Fruit fly (Drosophila melanogaster) whole organism, embryonic: Measurements from ENCODE around the gene Art9.

Source experiments
- Blimp-1 ChIP-seq: fragments of 200-800 bp; sonication (Bioruptor generic); optimal IDR thresholded peaks from 3 replicates; lab custom pipeline; 2018; ENCODE audit warnings: missing biosample characterization, missing genetic modification characterization, mild to moderate bottlenecking, moderate library complexity, missing genetic modification reagents
- CG10209 ChIP-seq: fragments of 200-800 bp; sonication (Bioruptor generic); optimal IDR thresholded peaks from 3 replicates; lab custom pipeline; 2017; ENCODE audit warnings: missing biosample characterization, mild to moderate bottlenecking, missing genetic modification characterization, missing genetic modification reagents
- CG10366 ChIP-seq: fragments of 200-800 bp; sonication (Bioruptor generic); IDR thresholded peaks from 2 replicates; pipeline ENCODE4 v1.3.6; 2022; ENCODE audit warnings: missing biosample characterization, missing genetic modification characterization
- CG10959 ChIP-seq: fragments of 200-800 bp; sonication (Bioruptor generic); IDR thresholded peaks from 2 replicates; pipeline ENCODE4 v1.3.6; 2022; ENCODE audit warnings: missing biosample characterization, missing genetic modification characterization
- CG10979 ChIP-seq: fragments of 200-800 bp; sonication (Bioruptor generic); optimal IDR thresholded peaks from 2 replicates; lab custom pipeline; 2018; ENCODE audit warnings: missing biosample characterization, mild to moderate bottlenecking, missing genetic modification characterization, moderate library complexity
- CG14860 ChIP-seq: fragments of 200-800 bp; sonication (Bioruptor generic); IDR thresholded peaks from 3 replicates; pipeline ENCODE4 v1.3.6; 2022; ENCODE audit warnings: missing biosample characterization, missing genetic modification characterization; ENCODE audit not compliant: partially characterized antibody
- CG16815 ChIP-seq: fragments of 200-800 bp; sonication (Bioruptor generic); optimal IDR thresholded peaks from 3 replicates; lab custom pipeline; 2017; ENCODE audit warnings: missing biosample characterization, mild to moderate bottlenecking, missing genetic modification characterization
- CG17361 ChIP-seq: fragments of 200-800 bp; sonication (Bioruptor generic); IDR thresholded peaks from 3 replicates; pipeline ENCODE4 v1.3.6; 2022; ENCODE audit warnings: missing biosample characterization, missing genetic modification characterization
- CG18764 ChIP-seq: fragments of 200-800 bp; sonication (Bioruptor generic); optimal IDR thresholded peaks from 3 replicates; lab custom pipeline; 2016; ENCODE audit warnings: missing biosample characterization, missing genetic modification characterization
- CG30020 ChIP-seq: fragments of 200-800 bp; optimal IDR thresholded peaks from 2 replicates; lab custom pipeline; 2019; ENCODE audit warnings: missing biosample characterization, mild to moderate bottlenecking, missing genetic modification characterization, moderate library complexity
- CG30403 ChIP-seq: fragments of 200-800 bp; sonication (Bioruptor generic); optimal IDR thresholded peaks from 3 replicates; lab custom pipeline; 2016; ENCODE audit warnings: missing biosample characterization, missing genetic modification characterization
- CG3407 ChIP-seq: fragments of 200-800 bp; sonication (Bioruptor generic); optimal IDR thresholded peaks from 2 replicates; lab custom pipeline; 2018; ENCODE audit warnings: missing biosample characterization, mild to moderate bottlenecking, missing genetic modification characterization
- CG3838 ChIP-seq: fragments of 200-800 bp; sonication (Bioruptor generic); optimal IDR thresholded peaks from 3 replicates; lab custom pipeline; 2016; ENCODE audit warnings: missing biosample characterization, missing genetic modification characterization
- CG4360 ChIP-seq: fragments of 200-800 bp; sonication (Bioruptor generic); IDR thresholded peaks from 2 replicates; pipeline ENCODE4 v1.3.6; 2022; ENCODE audit warnings: missing biosample characterization, missing genetic modification characterization
- CG4820 ChIP-seq: fragments of 200-800 bp; sonication (Bioruptor generic); optimal IDR thresholded peaks from 3 replicates; lab custom pipeline; 2016; ENCODE audit warnings: missing biosample characterization, missing genetic modification characterization
- CG6765 ChIP-seq: fragments of 200-800 bp; sonication (Bioruptor generic); optimal IDR thresholded peaks from 3 replicates; lab custom pipeline; 2017; ENCODE audit warnings: missing biosample characterization, mild to moderate bottlenecking, missing genetic modification characterization
- CG7745 ChIP-seq: fragments of 200-800 bp; sonication (Bioruptor generic); optimal IDR thresholded peaks from 2 replicates; lab custom pipeline; 2018; ENCODE audit warnings: missing biosample characterization, mild to moderate bottlenecking, missing genetic modification characterization, moderate library complexity
- CG8765 ChIP-seq: fragments of 200-800 bp; sonication (Bioruptor generic); IDR thresholded peaks from 2 replicates; pipeline ENCODE4 v1.3.6; 2022; ENCODE audit warnings: missing biosample characterization, missing genetic modification characterization
- CG9437 ChIP-seq: fragments of 200-800 bp; sonication (Bioruptor generic); optimal IDR thresholded peaks from 2 replicates; lab custom pipeline; 2018; ENCODE audit warnings: missing biosample characterization, mild to moderate bottlenecking, missing genetic modification characterization
- E2f2 ChIP-seq: fragments of 200-800 bp; sonication (Bioruptor generic); IDR thresholded peaks from 2 replicates; pipeline ENCODE4 v1.3.6; 2022; ENCODE audit warnings: missing biosample characterization, missing genetic modification characterization
- Eip74EF ChIP-seq, 2 experiments: fragments of 200-800 bp in 1 of 2; fragments of >200 bp in 1 of 2; sonication (Bioruptor generic) in 1 of 2; optimal IDR thresholded peaks; 2 replicates each; lab custom pipeline; 2017 to 2019; ENCODE audit warnings: missing biosample characterization in 2 of 2, missing genetic modification characterization in 2 of 2, mild to moderate bottlenecking in 1 of 2, moderate library complexity in 1 of 2
- HLHmδ ChIP-seq: fragments of 200-800 bp; sonication (Bioruptor generic); optimal IDR thresholded peaks from 2 replicates; lab custom pipeline; 2018; ENCODE audit warnings: missing biosample characterization, mild to moderate bottlenecking, missing genetic modification characterization, moderate library complexity
- Myb ChIP-seq: fragments of 200-800 bp; sonication (Bioruptor generic); optimal IDR thresholded peaks from 2 replicates; lab custom pipeline; 2016; ENCODE audit warnings: missing biosample characterization, missing genetic modification characterization
- NC2β ChIP-seq: fragments of 200-800 bp; sonication (Bioruptor generic); optimal IDR thresholded peaks from 2 replicates; lab custom pipeline; 2016; ENCODE audit warnings: missing biosample characterization, missing genetic modification characterization
- NfI ChIP-seq: fragments of 200-800 bp; sonication (Bioruptor generic); optimal IDR thresholded peaks from 3 replicates; lab custom pipeline; 2018; ENCODE audit warnings: missing biosample characterization, mild to moderate bottlenecking, missing genetic modification characterization, moderate library complexity
- Rfx ChIP-seq: fragments of 200-800 bp; sonication (Bioruptor generic); IDR thresholded peaks from 2 replicates; pipeline ENCODE4 v1.3.6; 2022; ENCODE audit warnings: missing biosample characterization, missing genetic modification characterization
- Six4 ChIP-seq: fragments of 200-800 bp; sonication (Bioruptor generic); optimal IDR thresholded peaks from 2 replicates; lab custom pipeline; 2016; ENCODE audit warnings: missing biosample characterization, missing genetic modification characterization
- Sox100B ChIP-seq: fragments of 200-800 bp; sonication (Bioruptor generic); optimal IDR thresholded peaks from 3 replicates; lab custom pipeline; 2018; ENCODE audit warnings: missing biosample characterization, mild to moderate bottlenecking, missing genetic modification characterization
- Usf ChIP-seq: fragments of 200-800 bp; sonication (Bioruptor generic); optimal IDR thresholded peaks from 2 replicates; lab custom pipeline; 2017; ENCODE audit warnings: missing genotype, missing biosample characterization, missing genetic modification characterization
- Vsx1 ChIP-seq: fragments of 200-800 bp; sonication (Bioruptor generic); optimal IDR thresholded peaks from 2 replicates; lab custom pipeline; 2017; ENCODE audit warnings: missing biosample characterization, mild to moderate bottlenecking, missing genetic modification characterization, missing genetic modification reagents
- YL-1 ChIP-seq: fragments of 200-800 bp; sonication (Bioruptor generic); optimal IDR thresholded peaks from 3 replicates; lab custom pipeline; 2017; ENCODE audit warnings: missing biosample characterization, mild to moderate bottlenecking, missing genetic modification characterization
- ase ChIP-seq: fragments of 200-800 bp; sonication (Bioruptor generic); IDR thresholded peaks from 3 replicates; pipeline ENCODE4 v1.3.6; 2022; ENCODE audit warnings: missing biosample characterization, missing genetic modification characterization
- corto ChIP-seq: fragments of 200-800 bp; sonication (Bioruptor generic); optimal IDR thresholded peaks from 2 replicates; lab custom pipeline; 2016; ENCODE audit warnings: missing biosample characterization, mild to moderate bottlenecking, missing genetic modification characterization, moderate library complexity
- dmrt99B ChIP-seq: fragments of 200-800 bp; sonication (Bioruptor generic); optimal IDR thresholded peaks from 2 replicates; lab custom pipeline; 2018; ENCODE audit warnings: missing biosample characterization, mild to moderate bottlenecking, missing genetic modification characterization, moderate library complexity
- dpn ChIP-seq, 2 experiments: fragments of 200-800 bp; sonication (Bioruptor generic); optimal IDR thresholded peaks; 3 replicates each; lab custom pipeline; 2016; ENCODE audit warnings: missing biosample characterization in 2 of 2, missing genetic modification characterization in 2 of 2
- emc ChIP-seq: fragments of 200-800 bp; sonication (Bioruptor generic); optimal IDR thresholded peaks from 2 replicates; lab custom pipeline; 2016; ENCODE audit warnings: missing biosample characterization, missing genetic modification characterization
- gsb-n ChIP-seq: fragments of 200-800 bp; sonication (Bioruptor generic); optimal IDR thresholded peaks from 3 replicates; lab custom pipeline; 2018; ENCODE audit warnings: missing biosample characterization, mild to moderate bottlenecking, missing genetic modification characterization
- ken ChIP-seq: fragments of 200-800 bp; sonication (Bioruptor generic); IDR thresholded peaks from 3 replicates; pipeline ENCODE4 v1.3.6; 2022; ENCODE audit warnings: missing biosample characterization, missing genetic modification characterization
- otp ChIP-seq: fragments of 200-800 bp; sonication (Bioruptor generic); IDR thresholded peaks from 3 replicates; pipeline ENCODE4, ENCODE4 v1.3.6; 2022; ENCODE audit warnings: missing biosample characterization, missing genetic modification characterization
- row ChIP-seq: fragments of 200-800 bp; sonication (Bioruptor generic); IDR thresholded peaks from 3 replicates; pipeline ENCODE4 v1.3.6; 2022; ENCODE audit warnings: missing biosample characterization, missing genetic modification characterization
- sd ChIP-seq: fragments of 200-800 bp; sonication (Bioruptor generic); optimal IDR thresholded peaks from 3 replicates; lab custom pipeline; 2018; ENCODE audit warnings: missing biosample characterization, mild to moderate bottlenecking, missing genetic modification characterization, moderate library complexity
- seq ChIP-seq: fragments of 200-800 bp; sonication (Bioruptor generic); IDR thresholded peaks from 2 replicates; pipeline ENCODE4 v1.3.6; 2022; ENCODE audit warnings: missing biosample characterization, missing genetic modification characterization
- sisA ChIP-seq: fragments of 200-800 bp; sonication (Bioruptor generic); IDR thresholded peaks from 2 replicates; pipeline ENCODE4 v1.3.6; 2022; ENCODE audit warnings: missing biosample characterization, missing genetic modification characterization
- sna ChIP-seq: fragments of 200-800 bp; sonication (Bioruptor generic); IDR thresholded peaks from 2 replicates; pipeline ENCODE4 v1.3.6; 2022; ENCODE audit warnings: missing biosample characterization, missing genetic modification characterization; ENCODE audit not compliant: partially characterized antibody
- so ChIP-seq: fragments of 200-800 bp; sonication (Bioruptor generic); IDR thresholded peaks from 3 replicates; pipeline ENCODE4 v1.3.6; 2022; ENCODE audit warnings: missing biosample characterization, missing genetic modification characterization
- tap ChIP-seq: fragments of 200-800 bp; optimal IDR thresholded peaks from 3 replicates; lab custom pipeline; 2019; ENCODE audit warnings: missing biosample characterization, mild to moderate bottlenecking, missing genetic modification characterization, moderate library complexity
- tgo ChIP-seq: fragments of 200-800 bp; sonication (Bioruptor generic); IDR thresholded peaks from 3 replicates; pipeline ENCODE4 v1.3.6; 2022; ENCODE audit warnings: missing biosample characterization, missing genetic modification characterization
- vnd ChIP-seq: fragments of 200-800 bp; sonication (Bioruptor generic); IDR thresholded peaks from 3 replicates; pipeline ENCODE4 v1.3.6; 2022; ENCODE audit warnings: missing biosample characterization, missing genetic modification characterization; ENCODE audit not compliant: partially characterized antibody
- zfh1 ChIP-seq: fragments of 200-800 bp; sonication (Bioruptor generic); IDR thresholded peaks from 3 replicates; pipeline ENCODE4 v1.3.6; 2022; ENCODE audit warnings: missing biosample characterization, missing genetic modification characterization

Gene Art9

DNA sequence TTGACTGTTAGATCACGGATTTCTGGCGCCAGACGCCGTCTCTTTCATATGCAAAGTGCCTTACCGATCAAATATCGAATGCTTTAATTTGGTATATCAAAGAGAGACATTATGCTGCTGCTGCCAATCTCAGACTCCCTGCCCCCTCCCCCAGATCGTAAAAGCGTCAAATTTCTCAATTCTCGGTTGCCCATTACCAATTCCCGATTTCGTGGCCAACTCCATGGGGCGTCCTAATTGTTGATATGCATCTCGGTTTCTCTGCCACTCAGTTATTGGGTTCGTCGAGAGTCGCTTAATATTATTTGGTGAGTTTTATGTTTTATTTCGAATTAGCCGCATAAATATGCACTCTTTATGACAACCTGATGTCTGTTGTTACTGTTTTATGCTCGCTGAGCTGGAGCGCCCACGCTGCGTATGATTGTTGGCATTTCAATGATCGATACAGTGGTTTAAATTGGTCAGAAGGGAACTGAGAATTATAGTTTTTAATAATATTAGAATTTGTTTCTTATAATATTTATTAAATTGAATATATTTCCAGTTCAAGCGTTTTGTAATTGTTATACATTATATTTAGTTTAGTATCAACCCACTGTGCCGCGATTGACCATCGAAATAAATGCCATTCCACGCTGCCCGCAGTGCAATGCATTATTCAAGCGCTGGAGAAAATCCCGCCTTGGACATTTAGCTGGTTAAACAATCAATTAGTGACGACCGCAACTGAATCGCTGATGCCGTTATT lies 35.7 kb downstream of the Art9 start (continued):
- TF ChIP-seq CG18764 (GFP tag; lab: Kevin White, UChicago) (no peak), CG10959 (GFP tag; lab: Robert Waterston, UW) (peak; percentile 46; the same call in 1 of the 2 replicates), zfh1 (GFP tag; lab: Robert Waterston, UW) (peak; percentile 56; the same call in 2 of the 3 replicates), Blimp-1 (peak; percentile 52), dmrt99B (peak; percentile 75), dpn (GFP tag; optimal IDR thresholded peaks at IDR 0.05; lab: Kevin White, UChicago) (peak in 1 of 2 experiments; percentile 12), sna (GFP tag; lab: Robert Waterston, UW) (no peak), tap (tag; lab: Kevin White, UChicago) (peak; percentile 45), gsb-n (tag; lab: Kevin White, UChicago) (peak; percentile 59), E2f2 (GFP tag; lab: Robert Waterston, UW) (0 out of 2 replicates have a peak, but pooled peaks have one; percentile 17), ase (peak; percentile 42; the same call in 1 of the 3 replicates), seq (GFP tag; lab: Robert Waterston, UW) (peak; percentile 54; the same call in 1 of the 2 replicates), CG10209 (GFP tag; lab: Kevin White, UChicago) (peak; percentile 44), CG7745 (no peak), CG4820 (GFP tag; lab: Kevin White, UChicago) (no peak), vnd (GFP tag; lab: Robert Waterston, UW) (no peak), sisA (GFP tag; lab: Robert Waterston, UW) (peak; percentile 63; the same call in 1 of the 2 replicates), CG3838 (GFP tag; lab: Kevin White, UChicago) (no peak), emc (GFP tag; lab: Kevin White, UChicago) (no peak), CG10366 (peak; percentile 61), CG8765 (GFP tag; lab: Robert Waterston, UW) (no peak; the same call in 1 of the 2 replicates), CG30403 (GFP tag; lab: Kevin White, UChicago) (peak; percentile 19), sd (tag; lab: Kevin White, UChicago) (peak; percentile 49), Usf (GFP tag; lab: Kevin White, UChicago) (no peak), CG30020 (tag; lab: Kevin White, UChicago) (no peak), Eip74EF (GFP tag; optimal IDR thresholded peaks at IDR 0.05; lab: Kevin White, UChicago) (peak in 1 of 2 experiments; percentile 16), Rfx (no peak), ken (GFP tag; lab: Robert Waterston, UW) (0 out of 3 replicates have a peak, but pooled peaks have one; percentile 27), so (GFP tag; lab: Robert Waterston, UW) (0 out of 3 replicates have a peak, but pooled peaks have one; percentile 52), HLHmδ (GFP tag; lab: Kevin White, UChicago) (no peak), Vsx1 (GFP tag; lab: Kevin White, UChicago) (no peak), NC2β (GFP tag; lab: Kevin White, UChicago) (no peak), corto (no peak), NfI (no peak), CG17361 (GFP tag; lab: Robert Waterston, UW) (peak; percentile 65), CG3407 (peak; percentile 4), CG10979 (peak; percentile 66), Sox100B (GFP tag; lab: Kevin White, UChicago) (peak; percentile 62), CG4360 (GFP tag; lab: Robert Waterston, UW) (no peak), CG14860 (GFP tag; lab: Robert Waterston, UW) (no peak), CG16815 (GFP tag; lab: Kevin White, UChicago) (no peak), CG9437 (peak; percentile 6), otp (GFP tag; lab: Robert Waterston, UW) (peak; percentile 20; the same call in 1 of the 3 replicates), tgo (GFP tag; lab: Robert Waterston, UW) (peak; percentile 60), row (peak; percentile 52), Myb (GFP tag; lab: Kevin White, UChicago) (no peak), Six4 (peak; percentile 9), YL-1 (GFP tag; lab: Kevin White, UChicago) (no peak), CG6765 (GFP tag; lab: Kevin White, UChicago) (no peak)
